Fruit fly (Drosophila melanogaster) whole organism, larva: ENCODE data around the gene CG13481.

ENCODE experiments used
- noc ChIP-seq: fragments of 200-800 bp; sonication (Bioruptor generic); optimal IDR thresholded peaks from 3 replicates; lab custom pipeline; 2019; ENCODE audit warnings: missing biosample characterization, mild to moderate bottlenecking, missing genetic modification characterization, moderate library complexity

CG13481 gene

DNA sequence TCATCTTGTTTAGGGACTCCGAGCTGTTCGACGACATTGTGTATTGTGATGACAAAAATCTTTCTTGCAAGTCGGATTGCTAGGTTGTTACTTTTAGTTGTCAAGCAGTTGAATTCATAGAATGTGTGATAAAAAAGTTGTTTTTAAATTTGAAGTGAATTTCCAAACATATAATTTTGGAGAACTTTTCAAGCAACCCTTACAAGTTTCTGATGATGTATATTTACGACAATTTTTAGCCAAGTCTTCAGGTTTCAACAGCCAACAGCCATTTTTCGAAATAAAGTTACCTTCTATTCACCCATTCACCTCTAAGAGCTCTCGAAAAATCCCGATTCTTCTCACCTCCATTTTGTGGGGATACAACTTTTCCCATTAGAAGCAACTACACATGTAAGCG lies at the start of gene CG13481:
Gene CG13481, minus strand, starts transcription at position 101 of the 400 bp plus-strand sequence.
- no peak for TF ChIP-seq noc (tag; lab: Kevin White, UChicago)

DNA sequence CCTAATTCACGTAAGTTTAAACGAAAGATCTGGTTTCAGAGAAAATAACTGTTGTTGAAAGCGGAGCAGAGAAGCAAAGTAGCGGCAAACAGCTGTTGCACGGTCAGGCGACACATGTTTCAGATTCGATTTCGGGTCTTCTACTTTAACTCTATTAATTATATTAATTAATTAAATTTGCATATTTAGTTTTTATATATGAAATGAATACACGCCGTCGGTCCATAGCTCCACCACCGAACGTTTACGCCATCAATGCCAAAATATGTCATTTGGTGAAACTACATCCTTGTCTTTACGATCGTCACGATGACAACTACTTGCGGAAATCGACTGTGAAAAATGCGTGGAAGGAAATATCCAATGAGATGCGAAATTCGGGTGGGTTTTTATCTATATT lies 41.4 kb upstream of the CG13481 start:
- TF ChIP-seq noc (tag; lab: Kevin White, UChicago), result no peak

DNA sequence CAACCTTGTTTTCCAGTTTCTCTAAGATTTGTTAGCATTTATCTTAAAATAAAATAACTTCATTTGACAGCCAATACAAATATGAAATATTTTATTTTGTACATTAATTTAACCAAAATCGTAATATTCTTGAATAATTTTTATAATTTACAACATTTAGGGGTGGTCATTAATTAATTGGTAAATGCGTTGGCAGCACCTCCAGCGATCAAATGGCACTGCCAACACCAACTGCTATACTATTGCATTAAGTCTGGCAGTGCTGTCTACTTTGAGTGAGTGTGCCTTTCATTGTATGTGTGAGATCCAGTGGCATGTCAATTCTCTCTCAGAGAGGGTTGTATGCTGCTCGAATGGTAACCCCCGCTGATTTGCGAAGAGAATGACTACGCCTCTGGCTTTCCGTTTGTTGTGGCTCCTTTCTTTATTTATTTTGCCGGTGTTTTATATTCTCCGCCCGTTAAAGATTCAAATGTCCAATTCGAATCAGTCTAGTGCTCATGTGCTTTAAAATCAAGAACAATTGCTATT lies 40.7 kb upstream of the CG13481 start, which contains the start of gene CG3919:
Gene CG3919, plus strand, starts transcription at position 481 of the 531 bp plus-strand sequence.
- peak; percentile 30 for TF ChIP-seq noc (tag; lab: Kevin White, UChicago)

DNA sequence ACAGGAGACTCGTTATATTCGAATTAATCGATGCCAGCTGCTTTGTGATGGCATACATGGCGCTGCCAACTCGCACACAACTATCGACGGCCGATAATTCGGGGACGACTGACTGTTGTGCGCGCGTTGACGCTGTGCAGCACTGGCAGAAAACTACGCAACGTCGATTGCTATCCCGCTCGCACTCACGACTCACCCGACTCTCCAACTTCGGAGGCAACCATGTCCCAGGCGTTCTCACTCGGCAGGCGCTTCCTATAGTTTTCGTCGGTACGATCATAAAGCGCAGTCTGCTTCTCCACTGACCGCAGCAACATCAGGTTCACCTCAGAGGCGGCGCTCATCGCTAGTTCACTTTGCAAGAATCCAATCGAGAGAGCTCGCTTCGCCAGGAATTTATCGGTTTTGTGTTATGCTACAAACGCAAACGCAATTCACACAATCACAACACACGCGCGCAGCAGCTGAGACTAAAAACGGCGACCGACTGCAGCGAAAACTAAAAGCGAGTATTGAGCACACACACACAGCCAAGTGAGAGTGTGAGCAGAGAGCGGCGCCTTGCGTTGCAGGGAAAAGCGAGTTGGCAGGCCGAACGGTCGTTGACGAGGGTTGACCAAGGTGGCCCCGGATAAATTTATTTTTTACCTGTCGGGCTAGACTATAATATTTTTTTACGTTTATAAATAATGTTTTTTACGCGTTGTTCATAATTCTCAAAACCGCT lies 40.1 kb upstream of the CG13481 start, which contains the start of gene stwl:
Gene stwl, minus strand, starts transcription at position 521 of the 727 bp plus-strand sequence.
- TF ChIP-seq noc (tag; lab: Kevin White, UChicago), result no peak

DNA sequence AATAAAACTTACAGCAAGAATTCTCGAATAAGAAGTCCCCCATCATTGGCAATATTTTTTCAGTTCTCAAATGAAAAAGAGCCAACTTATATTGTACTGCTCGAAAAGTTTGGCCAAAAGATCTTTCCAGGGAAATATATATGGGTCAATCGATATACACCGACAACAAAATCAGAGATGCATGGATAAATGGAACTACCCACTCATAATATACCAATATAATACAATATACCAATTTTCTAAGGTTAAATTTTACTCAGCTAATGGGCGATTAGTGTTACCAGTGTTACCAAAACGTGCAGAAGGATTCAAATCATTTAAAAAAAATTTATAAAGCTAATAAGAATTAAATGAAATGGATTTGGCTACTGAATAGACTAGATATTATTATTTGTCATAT lies 39.2 kb upstream of the CG13481 start:
- no peak for TF ChIP-seq noc (tag; lab: Kevin White, UChicago)

DNA sequence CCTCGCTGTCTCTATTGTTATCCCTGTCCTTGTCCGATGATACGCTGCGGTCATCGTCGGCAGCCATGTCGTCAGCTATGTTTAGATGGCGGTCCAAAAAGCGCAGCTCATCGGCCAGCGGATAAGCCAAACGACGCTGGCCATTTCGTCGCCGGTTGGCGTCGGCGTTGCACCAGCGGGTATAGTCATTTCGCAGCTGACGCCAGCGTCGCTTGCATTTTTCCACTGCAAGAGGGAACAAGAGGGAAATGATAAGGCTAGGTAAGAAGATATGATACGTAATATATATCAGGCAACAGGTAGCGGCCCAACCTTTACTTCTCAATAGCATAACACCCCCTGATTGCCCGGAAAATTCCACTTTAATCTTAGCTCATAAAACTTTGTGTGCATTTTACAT lies 37.1 kb upstream of the CG13481 start:
- TF ChIP-seq noc (tag; lab: Kevin White, UChicago), result no peak

DNA sequence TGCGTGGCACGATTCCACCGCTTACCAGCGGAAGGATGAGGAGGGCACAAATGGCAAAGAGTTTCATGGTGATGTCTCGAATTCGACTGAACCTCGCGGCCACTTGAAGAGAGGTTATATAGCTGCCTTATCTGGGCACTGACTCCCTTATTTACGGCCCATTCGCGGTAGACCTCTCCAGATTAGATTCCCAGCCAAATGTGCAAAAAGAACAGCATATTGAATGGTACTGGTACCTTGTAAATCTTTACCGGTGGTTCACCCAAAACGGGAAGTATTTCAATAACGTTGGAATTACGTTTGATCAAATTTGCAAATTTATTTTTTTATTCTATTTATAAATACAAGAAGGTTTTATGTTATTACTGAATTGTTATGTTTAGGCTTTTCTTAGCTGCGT lies 33.1 kb upstream of the CG13481 start, which contains the start of gene CG3868:
Gene CG3868, minus strand, starts transcription at position 94 of the 400 bp plus-strand sequence.
- TF ChIP-seq noc (tag; lab: Kevin White, UChicago), result peak; percentile 16

DNA sequence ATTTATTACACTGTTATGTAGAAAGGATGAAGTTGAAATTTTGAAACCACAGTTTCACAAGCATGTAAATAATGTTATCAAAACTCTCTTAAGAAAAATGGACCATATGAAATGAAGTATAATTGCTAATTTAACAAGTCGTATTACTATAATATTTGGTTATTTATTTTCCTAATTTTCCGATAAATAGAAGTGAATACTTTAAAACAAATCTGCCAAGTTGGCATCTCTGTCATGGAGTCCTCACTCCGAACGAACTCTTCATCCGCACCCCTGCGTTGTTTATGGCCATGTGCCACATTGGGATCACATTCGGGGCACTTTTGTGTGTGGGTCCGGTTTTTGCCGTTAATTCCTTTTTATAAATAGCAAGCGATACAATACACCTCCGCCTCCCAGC lies 30.4 kb upstream of the CG13481 start:
- no peak for TF ChIP-seq noc (tag; lab: Kevin White, UChicago)

DNA sequence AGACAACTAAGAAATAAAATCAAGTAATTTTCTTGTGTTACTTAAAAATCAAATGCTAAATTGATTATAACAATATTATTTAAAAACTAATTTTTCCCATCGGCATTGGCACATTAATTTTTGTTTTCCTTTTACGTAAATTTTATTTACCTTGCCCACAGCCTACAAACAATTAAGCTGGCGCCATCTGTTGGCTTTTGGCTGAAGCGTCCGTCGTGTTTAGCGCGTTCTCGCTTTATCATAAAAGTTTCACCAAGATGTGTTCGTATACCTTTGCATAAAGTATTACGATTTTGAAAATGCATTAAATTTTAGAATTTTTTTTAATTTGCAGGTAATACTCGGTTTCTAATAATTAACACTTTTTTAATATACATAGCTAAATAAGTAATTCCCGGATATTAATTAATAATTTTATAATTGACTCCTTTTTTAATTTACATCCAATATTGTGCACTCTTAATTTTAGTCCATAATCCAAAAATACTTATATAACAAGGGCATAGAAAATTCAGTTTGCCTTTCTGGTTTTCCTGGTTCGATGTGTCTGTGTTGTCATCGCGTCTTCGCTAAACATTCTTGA lies 27.6 kb upstream of the CG13481 start:
- TF ChIP-seq noc (tag; lab: Kevin White, UChicago), result no peak

DNA sequence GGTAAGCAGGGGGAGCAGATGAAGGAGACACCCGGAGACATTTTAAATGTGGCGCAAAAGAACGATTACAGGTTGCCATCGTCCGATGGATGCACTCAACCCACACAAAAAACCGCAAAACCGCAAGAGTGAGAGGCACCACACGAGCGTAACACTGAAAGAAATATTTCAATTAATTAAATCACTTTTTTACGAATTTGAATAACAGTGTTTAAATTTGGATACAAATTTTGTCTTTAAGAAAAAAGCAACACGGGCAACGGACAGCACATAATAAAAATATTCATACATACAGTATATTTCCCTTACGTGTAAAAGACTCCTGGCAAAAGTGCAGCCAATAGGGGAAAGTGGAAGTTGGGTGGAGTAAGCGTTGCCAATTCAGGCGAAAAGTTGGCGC lies 19.7 kb upstream of the CG13481 start:
- TF ChIP-seq noc (tag; lab: Kevin White, UChicago), result no peak

DNA sequence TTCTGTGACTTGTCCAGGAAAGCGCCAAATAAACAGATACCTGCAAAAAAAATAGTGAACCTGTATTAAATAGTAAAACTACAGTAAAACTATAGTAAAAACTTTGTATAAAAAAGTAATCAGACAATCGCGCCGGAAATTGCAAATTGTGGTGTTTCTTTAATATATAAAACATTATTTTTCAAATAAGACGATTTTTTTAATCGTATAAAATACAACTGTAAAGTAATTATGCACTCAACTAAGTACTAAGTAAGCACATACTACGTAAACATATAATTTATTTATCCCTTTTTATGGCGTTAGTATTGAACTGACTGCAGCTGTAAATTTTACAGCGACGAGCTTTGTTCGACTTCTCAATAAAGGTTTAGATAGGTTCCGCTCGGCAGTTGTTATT lies 12.0 kb upstream of the CG13481 start, which contains the start of gene CG43120:
Gene CG43120, plus strand, starts transcription at position 391 of the 400 bp plus-strand sequence.
- TF ChIP-seq noc (tag; lab: Kevin White, UChicago), result peak; percentile 40

DNA sequence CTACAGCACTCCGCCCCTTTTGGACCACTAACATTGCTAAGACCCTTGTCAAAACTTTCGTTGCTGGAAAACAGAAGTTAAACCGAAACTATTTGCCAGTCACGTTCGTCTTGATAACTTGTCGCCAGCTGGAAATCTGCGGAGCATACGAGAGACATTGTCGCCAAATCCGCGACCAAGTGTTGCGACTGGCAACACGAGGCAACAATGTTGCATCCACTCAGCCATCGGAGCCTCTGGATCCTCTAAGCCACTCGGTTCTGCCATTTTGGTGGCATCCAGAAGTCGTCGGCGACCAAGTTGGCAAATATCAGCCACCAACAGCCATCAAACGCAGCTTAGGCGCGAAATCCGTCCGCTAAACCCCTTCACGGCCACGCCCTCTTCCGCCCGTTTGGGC lies 6.4 kb upstream of the CG13481 start:
- no peak for TF ChIP-seq noc (tag; lab: Kevin White, UChicago)

DNA sequence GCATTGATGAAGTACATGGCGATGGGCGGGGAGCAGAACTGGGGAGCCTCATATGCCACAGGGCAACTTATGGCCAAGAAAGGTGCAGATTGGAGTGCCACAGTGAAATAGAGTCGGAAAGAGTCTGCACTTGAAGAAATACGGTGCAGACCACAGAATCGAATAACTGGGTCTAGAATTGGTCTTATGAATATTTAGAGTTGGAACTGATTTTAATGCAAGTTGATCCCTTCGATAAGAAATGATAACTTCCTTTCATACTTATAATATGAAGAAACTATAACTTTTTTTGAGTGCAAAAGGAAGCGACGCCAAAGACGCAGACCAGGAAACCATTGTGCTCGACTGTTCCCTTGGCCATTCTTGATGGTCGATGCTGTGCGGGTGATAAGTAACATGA lies 5.0 kb upstream of the CG13481 start:
- no peak for TF ChIP-seq noc (tag; lab: Kevin White, UChicago)

DNA sequence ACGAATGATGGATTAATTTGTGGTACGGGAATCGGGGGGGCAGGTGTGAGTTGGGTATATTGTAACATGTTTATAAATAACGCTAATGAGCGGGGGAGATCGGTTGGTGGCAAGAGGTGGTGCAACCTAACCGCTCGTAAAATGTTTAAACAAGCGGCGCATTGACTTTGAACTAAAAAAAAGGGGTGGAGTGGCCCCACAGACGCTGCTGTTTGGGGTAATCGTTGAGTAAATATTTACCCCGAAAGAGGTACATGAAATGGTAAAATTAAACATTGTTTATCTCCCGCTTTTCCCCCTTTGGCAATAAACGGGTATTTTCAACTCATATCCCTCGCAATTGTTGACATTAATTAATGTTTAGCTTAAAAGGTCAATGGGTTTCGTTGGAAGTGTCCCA lies 3.4 kb downstream of the CG13481 start:
- TF ChIP-seq noc (tag; lab: Kevin White, UChicago), result no peak

DNA sequence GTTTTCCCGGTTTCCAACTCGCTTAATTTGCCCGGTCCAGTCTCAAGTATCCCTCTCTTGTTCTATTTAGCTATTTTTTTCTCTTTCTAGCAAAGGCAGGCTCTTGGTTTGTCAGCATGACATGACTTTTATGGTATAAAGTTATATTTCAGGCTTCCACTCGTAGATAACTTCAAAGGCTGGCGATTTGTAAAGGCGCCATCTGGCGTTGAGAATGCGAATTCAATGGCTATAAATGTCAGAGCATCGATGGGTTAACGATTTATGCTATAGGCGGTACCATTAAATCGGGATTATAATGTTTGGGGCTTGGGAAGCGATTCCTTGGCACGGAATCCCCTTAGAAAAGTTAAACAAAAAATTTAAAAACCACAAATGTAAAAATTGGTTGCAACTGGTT lies 4.1 kb downstream of the CG13481 start:
- no peak for TF ChIP-seq noc (tag; lab: Kevin White, UChicago)

DNA sequence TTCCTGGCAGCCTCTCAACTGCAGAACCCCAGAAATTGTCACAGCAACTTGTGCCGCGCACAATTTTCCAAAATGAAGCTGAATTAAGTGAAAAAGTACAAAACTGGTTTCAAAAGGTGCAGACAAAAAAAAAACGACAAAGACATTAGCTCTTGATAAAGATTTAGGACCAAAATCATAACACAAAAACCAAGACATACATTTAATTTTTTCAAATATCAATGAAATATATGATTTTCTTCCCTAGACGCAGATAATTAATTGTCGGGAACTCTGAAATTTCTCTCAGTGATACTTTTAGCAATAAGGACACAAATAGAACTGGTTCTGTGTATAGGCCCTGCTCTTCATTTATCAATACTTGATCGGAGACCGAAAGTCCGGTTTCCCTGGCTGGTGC lies 4.8 kb downstream of the CG13481 start:
- TF ChIP-seq noc (tag; lab: Kevin White, UChicago), result no peak
